Fruit fly (Drosophila melanogaster) whole organism, embryonic: ENCODE data around the gene mRpS35.
A peak's percentile ranks its signal among the peaks of the same experiment; 100 is the strongest.

Experiments
- Bdp1 ChIP-seq: fragments of 200-800 bp; sonication (Bioruptor generic); optimal IDR thresholded peaks from 3 replicates; lab custom pipeline; 2016; ENCODE audit warnings: missing biosample characterization, missing genetic modification characterization
- Bteb2 ChIP-seq: fragments of 200-800 bp; sonication (Bioruptor generic); optimal IDR thresholded peaks from 2 replicates; lab custom pipeline; 2016; ENCODE audit warnings: missing biosample characterization, missing genetic modification characterization
- CG10654 ChIP-seq: fragments of 200-800 bp; sonication (Bioruptor generic); optimal IDR thresholded peaks from 2 replicates; lab custom pipeline; 2016; ENCODE audit warnings: missing biosample characterization, missing genetic modification characterization
- CG10979 ChIP-seq: fragments of 200-800 bp; sonication (Bioruptor generic); optimal IDR thresholded peaks from 2 replicates; lab custom pipeline; 2018; ENCODE audit warnings: missing biosample characterization, mild to moderate bottlenecking, missing genetic modification characterization, moderate library complexity
- CG12071 ChIP-seq: fragments of 200-800 bp; sonication (Bioruptor generic); optimal IDR thresholded peaks from 3 replicates; lab custom pipeline; 2018; ENCODE audit warnings: missing biosample characterization, mild to moderate bottlenecking, missing genetic modification characterization
- CG12104 ChIP-seq: fragments of 200-800 bp; sonication (Bioruptor generic); optimal IDR thresholded peaks from 3 replicates; lab custom pipeline; 2016; ENCODE audit warnings: missing biosample characterization, missing genetic modification characterization
- CG12659 ChIP-seq: fragments of 200-800 bp; sonication (Bioruptor generic); optimal IDR thresholded peaks from 3 replicates; lab custom pipeline; 2017; ENCODE audit warnings: mild to moderate bottlenecking, missing biosample characterization, missing genetic modification reagents, missing genetic modification characterization
- CG13894 ChIP-seq: fragments of 200-800 bp; sonication (Bioruptor generic); optimal IDR thresholded peaks from 3 replicates; lab custom pipeline; 2018; ENCODE audit warnings: missing biosample characterization, mild to moderate bottlenecking, missing genetic modification characterization, moderate library complexity
- CG14441 ChIP-seq: fragments of 200-800 bp; sonication (Bioruptor generic); IDR thresholded peaks from 2 replicates; pipeline ENCODE4 v1.3.6; 2022; ENCODE audit warnings: missing biosample characterization, missing genetic modification characterization
- CG16815 ChIP-seq: fragments of 200-800 bp; sonication (Bioruptor generic); optimal IDR thresholded peaks from 3 replicates; lab custom pipeline; 2017; ENCODE audit warnings: missing biosample characterization, mild to moderate bottlenecking, missing genetic modification characterization
- CG17385 ChIP-seq: fragments of 200-800 bp; sonication (Bioruptor generic); optimal IDR thresholded peaks from 3 replicates; lab custom pipeline; 2018; ENCODE audit warnings: missing biosample characterization, mild to moderate bottlenecking, missing genetic modification characterization
- CG18262 ChIP-seq: fragments of 200-800 bp; optimal IDR thresholded peaks from 3 replicates; lab custom pipeline; 2019; ENCODE audit warnings: missing biosample characterization, mild to moderate bottlenecking, missing genetic modification characterization, moderate library complexity
- CG18599 ChIP-seq: fragments of 200-800 bp; sonication (Bioruptor generic); optimal IDR thresholded peaks from 3 replicates; lab custom pipeline; 2017; ENCODE audit warnings: missing biosample characterization, missing genetic modification characterization, mild to moderate bottlenecking, moderate library complexity, missing genetic modification reagents
- CG2678 ChIP-seq: fragments of 200-800 bp; sonication (Bioruptor generic); optimal IDR thresholded peaks from 3 replicates; lab custom pipeline; 2019; ENCODE audit warnings: missing biosample characterization, mild to moderate bottlenecking, missing genetic modification characterization, moderate library complexity
- CG5245 ChIP-seq: fragments of 200-800 bp; sonication (Bioruptor generic); optimal IDR thresholded peaks from 3 replicates; lab custom pipeline; 2016; ENCODE audit warnings: missing biosample characterization, missing genetic modification characterization
- CG6175 ChIP-seq: fragments of 200-800 bp; sonication (Bioruptor generic); IDR thresholded peaks from 3 replicates; pipeline ENCODE4 v1.3.6; 2022; ENCODE audit warnings: missing biosample characterization, missing genetic modification characterization
- CG9876 ChIP-seq: fragments of 200-800 bp; sonication (Bioruptor generic); optimal IDR thresholded peaks from 2 replicates; lab custom pipeline; 2016; ENCODE audit warnings: missing biosample characterization, missing genetic modification characterization
- D19A ChIP-seq: fragments of 200-800 bp; optimal IDR thresholded peaks from 3 replicates; lab custom pipeline; 2019; ENCODE audit warnings: missing biosample characterization, mild to moderate bottlenecking, missing genetic modification characterization, moderate library complexity
- Deaf1 ChIP-seq: fragments of 200-800 bp; optimal IDR thresholded peaks from 3 replicates; lab custom pipeline; 2019; ENCODE audit warnings: missing biosample characterization, mild to moderate bottlenecking, missing genetic modification characterization, moderate library complexity
- Dll ChIP-seq: fragments of 200-800 bp; sonication (Bioruptor generic); IDR thresholded peaks from 4 replicates; pipeline ENCODE4 v1.3.6; 2022; ENCODE audit warnings: missing biosample characterization, missing genetic modification characterization; ENCODE audit not compliant: partially characterized antibody
- Drgx ChIP-seq: fragments of 200-800 bp; sonication (Bioruptor generic); IDR thresholded peaks from 2 replicates; pipeline ENCODE4 v1.3.6; 2022; ENCODE audit warnings: missing biosample characterization, missing genetic modification characterization
- E2f2 ChIP-seq: fragments of 200-800 bp; sonication (Bioruptor generic); IDR thresholded peaks from 2 replicates; pipeline ENCODE4 v1.3.6; 2022; ENCODE audit warnings: missing biosample characterization, missing genetic modification characterization
- Ets65A ChIP-seq: fragments of 200-800 bp; sonication (Bioruptor generic); peaks from one replicate; lab custom pipeline; 2016; ENCODE audit warnings: missing biosample characterization, missing genetic modification characterization
- H2.0 ChIP-seq: fragments of 200-800 bp; sonication (Bioruptor generic); IDR thresholded peaks from 2 replicates; pipeline ENCODE4 v1.3.6; 2022; ENCODE audit warnings: missing biosample characterization, missing genetic modification characterization
- HHEX ChIP-seq: fragments of 200-800 bp; sonication (Bioruptor generic); optimal IDR thresholded peaks from 3 replicates; lab custom pipeline; 2017; ENCODE audit warnings: missing biosample characterization, mild to moderate bottlenecking, missing genetic modification characterization, missing genetic modification reagents
- HLHmδ ChIP-seq: fragments of 200-800 bp; sonication (Bioruptor generic); optimal IDR thresholded peaks from 2 replicates; lab custom pipeline; 2018; ENCODE audit warnings: missing biosample characterization, mild to moderate bottlenecking, missing genetic modification characterization, moderate library complexity
- Lhr ChIP-seq: fragments of 200-800 bp; sonication (Bioruptor generic); optimal IDR thresholded peaks from 3 replicates; lab custom pipeline; 2017; ENCODE audit warnings: mild to moderate bottlenecking, missing biosample characterization, missing genetic modification reagents, missing genetic modification characterization
- MBD-R2 ChIP-seq: fragments of 200-800 bp; sonication (Bioruptor generic); IDR thresholded peaks from 2 replicates; pipeline ENCODE4 v1.3.6; 2022; ENCODE audit warnings: missing biosample characterization, missing genetic modification characterization
- Mad ChIP-seq: fragments of 200-800 bp; sonication (Bioruptor generic); optimal IDR thresholded peaks from 2 replicates; lab custom pipeline; 2016; ENCODE audit warnings: missing biosample characterization, missing genetic modification characterization
- NC2β ChIP-seq: fragments of 200-800 bp; sonication (Bioruptor generic); optimal IDR thresholded peaks from 2 replicates; lab custom pipeline; 2016; ENCODE audit warnings: missing biosample characterization, missing genetic modification characterization
- Neu2 ChIP-seq: fragments of 200-800 bp; sonication (Bioruptor generic); optimal IDR thresholded peaks from 3 replicates; lab custom pipeline; 2016; ENCODE audit warnings: missing biosample characterization, missing genetic modification characterization, borderline replicate concordance
- Nf-YB ChIP-seq: fragments of 200-800 bp; sonication (Bioruptor generic); optimal IDR thresholded peaks from 3 replicates; lab custom pipeline; 2019; ENCODE audit warnings: missing biosample characterization, mild to moderate bottlenecking, missing genetic modification characterization, moderate library complexity
- Optix ChIP-seq: fragments of 200-800 bp; sonication (Bioruptor generic); IDR thresholded peaks from 3 replicates; pipeline ENCODE4 v1.3.6; 2022; ENCODE audit warnings: missing biosample characterization, missing genetic modification characterization
- Sox102F ChIP-seq: fragments of 200-800 bp; sonication (Bioruptor generic); optimal IDR thresholded peaks from 2 replicates; lab custom pipeline; 2018; ENCODE audit warnings: missing biosample characterization, mild to moderate bottlenecking, missing genetic modification characterization, moderate library complexity
- Tbp ChIP-seq: fragments of >200 bp; optimal IDR thresholded peaks from 2 replicates; lab custom pipeline; 2018; ENCODE audit warnings: missing biosample characterization, missing genetic modification characterization
- btn ChIP-seq: fragments of 200-800 bp; sonication (Bioruptor generic); optimal IDR thresholded peaks from 2 replicates; lab custom pipeline; 2016; ENCODE audit warnings: missing biosample characterization, missing genetic modification characterization
- corto ChIP-seq: fragments of 200-800 bp; sonication (Bioruptor generic); optimal IDR thresholded peaks from 2 replicates; lab custom pipeline; 2016; ENCODE audit warnings: missing biosample characterization, mild to moderate bottlenecking, missing genetic modification characterization, moderate library complexity
- crc ChIP-seq: fragments of 200-800 bp; sonication (Bioruptor generic); optimal IDR thresholded peaks from 2 replicates; lab custom pipeline; 2016; ENCODE audit warnings: missing biosample characterization, missing genetic modification characterization
- eve ChIP-seq, 2 experiments: fragments of >200 bp; optimal IDR thresholded peaks; 2 replicates each; lab custom pipeline; 2017; ENCODE audit warnings: missing biosample characterization in 2 of 2, missing genetic modification characterization in 2 of 2
- exex ChIP-seq: fragments of 200-800 bp; sonication (Bioruptor generic); optimal IDR thresholded peaks from 4 replicates; lab custom pipeline; 2018; ENCODE audit warnings: missing biosample characterization, mild to moderate bottlenecking, missing genetic modification characterization, moderate library complexity
- fd96Cb ChIP-seq: fragments of 200-800 bp; sonication (Bioruptor generic); optimal IDR thresholded peaks from 2 replicates; lab custom pipeline; 2018; ENCODE audit warnings: missing biosample characterization, mild to moderate bottlenecking, missing genetic modification characterization, moderate library complexity
- h ChIP-seq: fragments of >200 bp; optimal IDR thresholded peaks from 2 replicates; lab custom pipeline; 2017
- klu ChIP-seq: fragments of 200-800 bp; sonication (Bioruptor generic); IDR thresholded peaks from 2 replicates; pipeline ENCODE4 v1.3.6; 2022; ENCODE audit warnings: missing biosample characterization, missing genetic modification characterization
- lab ChIP-seq: fragments of 200-800 bp; sonication (Bioruptor generic); optimal IDR thresholded peaks from 3 replicates; lab custom pipeline; 2017; ENCODE audit warnings: missing biosample characterization, missing genetic modification characterization, mild to moderate bottlenecking, moderate library complexity, missing genetic modification reagents
- mld ChIP-seq: fragments of 200-800 bp; sonication (Bioruptor generic); IDR thresholded peaks from 3 replicates; pipeline ENCODE4 v1.3.6; 2022; ENCODE audit warnings: missing biosample characterization, missing genetic modification characterization; ENCODE audit not compliant: partially characterized antibody
- psq ChIP-seq: fragments of 200-800 bp; sonication (Bioruptor generic); optimal IDR thresholded peaks from 2 replicates; lab custom pipeline; 2017; ENCODE audit warnings: missing biosample characterization, missing genetic modification characterization
- rib ChIP-seq: fragments of 200-800 bp; sonication (Bioruptor generic); IDR thresholded peaks from 2 replicates; pipeline ENCODE4 v1.3.6; 2022; ENCODE audit warnings: missing biosample characterization, missing genetic modification characterization
- so ChIP-seq: fragments of 200-800 bp; sonication (Bioruptor generic); IDR thresholded peaks from 3 replicates; pipeline ENCODE4 v1.3.6; 2022; ENCODE audit warnings: missing biosample characterization, missing genetic modification characterization
- stwl ChIP-seq: fragments of 200-800 bp; sonication (Bioruptor generic); optimal IDR thresholded peaks from 3 replicates; lab custom pipeline; 2018; ENCODE audit warnings: missing biosample characterization, mild to moderate bottlenecking, missing genetic modification characterization, moderate library complexity
- unpg ChIP-seq: fragments of 200-800 bp; sonication (Bioruptor generic); optimal IDR thresholded peaks from 3 replicates; lab custom pipeline; 2018; ENCODE audit warnings: missing biosample characterization, mild to moderate bottlenecking, missing genetic modification characterization, moderate library complexity

Gene mRpS35

dm6 chr3L:2773968-2774461 is 6.7 kb upstream of the mRpS35 start, which contains the start of the genes CG12093 and Atg2 (continued):
- TF ChIP-seq CG10979 (tag; lab: Kevin White, UChicago) (peak; percentile 81), fd96Cb (peak; percentile 87), Optix (GFP tag; lab: Robert Waterston, UW) (peak; percentile 71; the same call in 1 of the 3 replicates), CG12659 (GFP tag; lab: Kevin White, UChicago) (peak; percentile 96), Bdp1 (GFP tag; lab: Kevin White, UChicago) (peak; percentile 41), CG12104 (GFP tag; lab: Kevin White, UChicago) (peak; percentile 87), Nf-YB (GFP tag; lab: Kevin White, UChicago) (peak; percentile 75), lab (GFP tag; lab: Kevin White, UChicago) (peak; percentile 93), crc (GFP tag; lab: Kevin White, UChicago) (peak; percentile 58), so (GFP tag; lab: Robert Waterston, UW) (peak; percentile 89), E2f2 (peak; percentile 79), CG13894 (tag; lab: Kevin White, UChicago) (peak; percentile 90), Ets65A (GFP tag; lab: Kevin White, UChicago) (peak; percentile 98), Tbp (GFP tag; lab: Kevin White, UChicago) (no peak), CG5245 (peak; percentile 79), MBD-R2 (GFP tag; lab: Robert Waterston, UW) (peak; percentile 61), H2.0 (GFP tag; lab: Robert Waterston, UW) (peak; percentile 94), exex (tag; lab: Kevin White, UChicago) (peak; percentile 74), CG17385 (GFP tag; lab: Kevin White, UChicago) (peak; percentile 97), Drgx (GFP tag; lab: Robert Waterston, UW) (peak; percentile 93), stwl (tag; lab: Kevin White, UChicago) (peak; percentile 39), CG14441 (GFP tag; lab: Robert Waterston, UW) (peak; percentile 93), Bteb2 (GFP tag; lab: Kevin White, UChicago) (peak; percentile 88), CG16815 (GFP tag; lab: Kevin White, UChicago) (peak; percentile 92), klu (peak; percentile 96), CG9876 (GFP tag; lab: Kevin White, UChicago) (peak; percentile 40), btn (GFP tag; lab: Kevin White, UChicago) (no peak), CG6175 (GFP tag; lab: Robert Waterston, UW) (peak; percentile 82), h (lab: Kevin White, UChicago) (no peak), rib (GFP tag; lab: Robert Waterston, UW) (peak; percentile 89), D19A (tag; lab: Kevin White, UChicago) (peak; percentile 78), mld (GFP tag; lab: Robert Waterston, UW) (no peak), CG2678 (tag; lab: Kevin White, UChicago) (peak; percentile 92), Lhr (GFP tag; lab: Kevin White, UChicago) (peak; percentile 73), CG12071 (peak; percentile 61), Neu2 (no peak), NC2β (GFP tag; lab: Kevin White, UChicago) (peak; percentile 34), unpg (GFP tag; lab: Kevin White, UChicago) (peak; percentile 94), eve (GFP tag; optimal IDR thresholded peaks at IDR 0.05; lab: Kevin White, UChicago) (no peak), CG10654 (GFP tag; lab: Kevin White, UChicago) (peak; percentile 87), corto (GFP tag; lab: Kevin White, UChicago) (no peak), HLHmδ (no peak), CG18262 (tag; lab: Kevin White, UChicago) (peak; percentile 91), Deaf1 (no peak), Dll (GFP tag; lab: Robert Waterston, UW) (no peak), Mad (GFP tag; lab: Kevin White, UChicago) (peak; percentile 87), Sox102F (GFP tag; lab: Kevin White, UChicago) (peak; percentile 95), HHEX (GFP tag; lab: Kevin White, UChicago) (peak; percentile 82), psq (GFP tag; lab: Kevin White, UChicago) (peak; percentile 83), CG18599 (GFP tag; lab: Kevin White, UChicago) (peak; percentile 92)
